Fruit fly (Drosophila melanogaster) whole organism, embryonic: ENCODE results near the gene PhKgamma.

ENCODE experiments used
- Adf1 ChIP-seq: fragments of 200-800 bp; sonication (Bioruptor generic); IDR thresholded peaks from 2 replicates; pipeline ENCODE4 v1.3.6; 2022; ENCODE audit warnings: missing biosample characterization, missing genetic modification characterization
- CG10654 ChIP-seq: fragments of 200-800 bp; sonication (Bioruptor generic); optimal IDR thresholded peaks from 2 replicates; lab custom pipeline; 2016; ENCODE audit warnings: missing biosample characterization, missing genetic modification characterization
- CG12744 ChIP-seq: fragments of 200-800 bp; sonication (Bioruptor generic); optimal IDR thresholded peaks from 2 replicates; lab custom pipeline; 2016; ENCODE audit warnings: missing biosample characterization, missing genetic modification characterization
- CG13624 ChIP-seq: fragments of 200-800 bp; sonication (Bioruptor generic); optimal IDR thresholded peaks from 2 replicates; lab custom pipeline; 2016; ENCODE audit warnings: missing biosample characterization, missing genetic modification characterization
- CG14667 ChIP-seq: fragments of 200-800 bp; sonication (Bioruptor generic); IDR thresholded peaks from 2 replicates; pipeline ENCODE4 v1.3.6; 2022; ENCODE audit warnings: missing biosample characterization, missing genetic modification characterization
- CG15479 ChIP-seq: fragments of 200-800 bp; sonication (Bioruptor generic); optimal IDR thresholded peaks from 3 replicates; lab custom pipeline; 2019; ENCODE audit warnings: missing biosample characterization, mild to moderate bottlenecking, missing genetic modification characterization, moderate library complexity
- CG16863 ChIP-seq: fragments of 200-800 bp; sonication (Bioruptor generic); optimal IDR thresholded peaks from 3 replicates; lab custom pipeline; 2016; ENCODE audit warnings: missing biosample characterization, missing genetic modification characterization
- CG18476 ChIP-seq: fragments of 200-800 bp; sonication (Bioruptor generic); optimal IDR thresholded peaks from 2 replicates; lab custom pipeline; 2016; ENCODE audit warnings: missing biosample characterization, mild to moderate bottlenecking, missing genetic modification characterization
- CG2712 ChIP-seq: fragments of 200-800 bp; optimal IDR thresholded peaks from 3 replicates; lab custom pipeline; 2019; ENCODE audit warnings: missing biosample characterization, mild to moderate bottlenecking, missing genetic modification characterization, moderate library complexity
- CG2875 ChIP-seq: fragments of 200-800 bp; sonication (Bioruptor generic); optimal IDR thresholded peaks from 2 replicates; lab custom pipeline; 2017; ENCODE audit warnings: missing biosample characterization, mild to moderate bottlenecking, missing genetic modification characterization, missing genetic modification reagents
- CG2889 ChIP-seq: fragments of 200-800 bp; sonication (Bioruptor generic); IDR thresholded peaks from 3 replicates; pipeline ENCODE4 v1.3.6; 2022; ENCODE audit warnings: missing biosample characterization, missing genetic modification characterization
- CG33213 ChIP-seq: fragments of 200-800 bp; sonication (Bioruptor generic); optimal IDR thresholded peaks from 3 replicates; lab custom pipeline; 2016; ENCODE audit warnings: missing biosample characterization, missing genetic modification characterization
- CG4328 ChIP-seq: fragments of 200-800 bp; sonication (Bioruptor generic); optimal IDR thresholded peaks from 3 replicates; lab custom pipeline; 2017; ENCODE audit warnings: missing biosample characterization, missing genetic modification reagents, missing genetic modification characterization
- CG4424 ChIP-seq: fragments of 200-800 bp; sonication (Bioruptor generic); optimal IDR thresholded peaks from 3 replicates; lab custom pipeline; 2016; ENCODE audit warnings: missing biosample characterization, missing genetic modification characterization
- CG5953 ChIP-seq: fragments of 200-800 bp; sonication (Bioruptor generic); IDR thresholded peaks from 2 replicates; pipeline ENCODE4 v1.3.6; 2022; ENCODE audit warnings: missing biosample characterization, missing genetic modification characterization
- CG7839 ChIP-seq: fragments of 200-800 bp; sonication (Bioruptor generic); optimal IDR thresholded peaks from 3 replicates; lab custom pipeline; 2018; ENCODE audit warnings: missing biosample characterization, mild to moderate bottlenecking, missing genetic modification characterization, moderate library complexity
- CG7928 ChIP-seq: fragments of 200-800 bp; sonication (Bioruptor generic); optimal IDR thresholded peaks from 2 replicates; lab custom pipeline; 2017; ENCODE audit warnings: missing biosample characterization, mild to moderate bottlenecking, missing genetic modification characterization
- CG8359 ChIP-seq: fragments of 200-800 bp; sonication (Bioruptor generic); optimal IDR thresholded peaks from 2 replicates; lab custom pipeline; 2017; ENCODE audit warnings: missing biosample characterization, mild to moderate bottlenecking, missing genetic modification characterization, borderline replicate concordance
- CG9817 ChIP-seq: fragments of 200-800 bp; sonication (Bioruptor generic); optimal IDR thresholded peaks from 2 replicates; lab custom pipeline; 2018; ENCODE audit warnings: missing biosample characterization, mild to moderate bottlenecking, missing genetic modification characterization, moderate library complexity
- CG9932 ChIP-seq: fragments of 200-800 bp; sonication (Bioruptor generic); IDR thresholded peaks from 2 replicates; pipeline ENCODE4 v1.3.6; 2022; ENCODE audit warnings: missing biosample characterization, missing genetic modification characterization
- Dbx ChIP-seq: fragments of 200-800 bp; sonication (Bioruptor generic); IDR thresholded peaks from 3 replicates; pipeline ENCODE4 v1.3.6; 2022; ENCODE audit warnings: missing biosample characterization, missing genetic modification characterization
- Deaf1 ChIP-seq: fragments of 200-800 bp; optimal IDR thresholded peaks from 3 replicates; lab custom pipeline; 2019; ENCODE audit warnings: missing biosample characterization, mild to moderate bottlenecking, missing genetic modification characterization, moderate library complexity
- Dp ChIP-seq: fragments of 200-800 bp; sonication (Bioruptor generic); optimal IDR thresholded peaks from 2 replicates; lab custom pipeline; 2018; ENCODE audit warnings: missing biosample characterization, mild to moderate bottlenecking, missing genetic modification characterization, moderate library complexity
- Fer1 ChIP-seq: fragments of 200-800 bp; sonication (Bioruptor generic); optimal IDR thresholded peaks from 2 replicates; lab custom pipeline; 2017; ENCODE audit warnings: missing biosample characterization, mild to moderate bottlenecking, missing genetic modification characterization
- HmgZ ChIP-seq: fragments of 200-800 bp; sonication (Bioruptor generic); optimal IDR thresholded peaks from 2 replicates; lab custom pipeline; 2018; ENCODE audit warnings: missing biosample characterization, mild to moderate bottlenecking, missing genetic modification characterization
- Kr ChIP-seq: fragments of 200-800 bp; sonication (Bioruptor generic); optimal IDR thresholded peaks from 2 replicates; lab custom pipeline; 2017; ENCODE audit warnings: missing biosample characterization, mild to moderate bottlenecking, missing genetic modification characterization
- Myb ChIP-seq: fragments of 200-800 bp; sonication (Bioruptor generic); optimal IDR thresholded peaks from 2 replicates; lab custom pipeline; 2016; ENCODE audit warnings: missing biosample characterization, missing genetic modification characterization
- Oli ChIP-seq: fragments of 200-800 bp; sonication (Bioruptor generic); optimal IDR thresholded peaks from 2 replicates; lab custom pipeline; 2018; ENCODE audit warnings: missing biosample characterization, mild to moderate bottlenecking, missing genetic modification characterization, moderate library complexity
- bcd ChIP-seq: fragments of 200-800 bp; sonication (Bioruptor generic); optimal IDR thresholded peaks from 2 replicates; lab custom pipeline; 2017; ENCODE audit warnings: missing biosample characterization, mild to moderate bottlenecking, missing genetic modification characterization
- btn ChIP-seq: fragments of 200-800 bp; sonication (Bioruptor generic); optimal IDR thresholded peaks from 2 replicates; lab custom pipeline; 2016; ENCODE audit warnings: missing biosample characterization, missing genetic modification characterization
- cas ChIP-seq: fragments of 200-800 bp; sonication (Bioruptor generic); IDR thresholded peaks from 2 replicates; pipeline ENCODE4 v1.3.6; 2022; ENCODE audit warnings: missing biosample characterization, missing genetic modification characterization
- chn ChIP-seq: fragments of 200-800 bp; sonication (Bioruptor generic); optimal IDR thresholded peaks from 2 replicates; lab custom pipeline; 2016; ENCODE audit warnings: missing biosample characterization, missing genetic modification characterization
- cwo ChIP-seq: fragments of 200-800 bp; sonication (Bioruptor generic); optimal IDR thresholded peaks from 3 replicates; lab custom pipeline; 2017; ENCODE audit warnings: missing biosample characterization, missing genetic modification characterization, mild to moderate bottlenecking, moderate library complexity, missing genetic modification reagents
- dm ChIP-seq: fragments of 200-800 bp; sonication (Bioruptor generic); optimal IDR thresholded peaks from 3 replicates; lab custom pipeline; 2016; ENCODE audit warnings: missing biosample characterization, missing genetic modification characterization
- esg ChIP-seq: fragments of 200-800 bp; sonication (Bioruptor generic); conservative IDR thresholded peaks from 2 replicates; pipeline ENCODE4 v1.3.6; 2022; ENCODE audit warnings: missing biosample characterization, missing genetic modification characterization
- fd96Cb ChIP-seq: fragments of 200-800 bp; sonication (Bioruptor generic); optimal IDR thresholded peaks from 2 replicates; lab custom pipeline; 2018; ENCODE audit warnings: missing biosample characterization, mild to moderate bottlenecking, missing genetic modification characterization, moderate library complexity
- fru ChIP-seq: fragments of >200 bp; optimal IDR thresholded peaks from 2 replicates; lab custom pipeline; 2017
- gcm2 ChIP-seq: fragments of 200-800 bp; sonication (Bioruptor generic); optimal IDR thresholded peaks from 2 replicates; lab custom pipeline; 2016; ENCODE audit warnings: missing biosample characterization, missing genetic modification characterization
- gsb ChIP-seq: fragments of 200-800 bp; sonication (Bioruptor generic); IDR thresholded peaks from 2 replicates; pipeline ENCODE4 v1.3.6; 2022; ENCODE audit warnings: missing biosample characterization, missing genetic modification characterization
- gt ChIP-seq: fragments of 200-800 bp; sonication (Bioruptor generic); IDR thresholded peaks from 2 replicates; pipeline ENCODE4 v1.3.6; 2022; ENCODE audit warnings: missing biosample characterization, missing genetic modification characterization
- h ChIP-seq: fragments of >200 bp; optimal IDR thresholded peaks from 2 replicates; lab custom pipeline; 2017
- ind ChIP-seq: fragments of 200-800 bp; sonication (Bioruptor generic); optimal IDR thresholded peaks from 3 replicates; lab custom pipeline; 2016; ENCODE audit warnings: missing biosample characterization, missing genetic modification characterization
- lilli ChIP-seq: fragments of 200-800 bp; sonication (Bioruptor generic); optimal IDR thresholded peaks from 3 replicates; lab custom pipeline; 2016; ENCODE audit warnings: missing biosample characterization, missing genetic modification characterization
- nau ChIP-seq: fragments of 200-800 bp; sonication (Bioruptor generic); optimal IDR thresholded peaks from 3 replicates; lab custom pipeline; 2017; ENCODE audit warnings: missing biosample characterization, mild to moderate bottlenecking, missing genetic modification characterization, missing genetic modification reagents
- onecut ChIP-seq: fragments of 200-800 bp; sonication (Bioruptor generic); IDR thresholded peaks from 2 replicates; pipeline ENCODE4 v1.3.6; 2022; ENCODE audit warnings: missing biosample characterization, missing genetic modification characterization
- phol ChIP-seq: fragments of 200-800 bp; sonication (Bioruptor generic); optimal IDR thresholded peaks from 3 replicates; lab custom pipeline; 2018; ENCODE audit warnings: missing biosample characterization, mild to moderate bottlenecking, missing genetic modification characterization, moderate library complexity
- pros ChIP-seq: fragments of 200-800 bp; sonication (Bioruptor generic); optimal IDR thresholded peaks from 3 replicates; lab custom pipeline; 2019; ENCODE audit warnings: missing biosample characterization, mild to moderate bottlenecking, missing genetic modification characterization, moderate library complexity
- psq ChIP-seq: fragments of 200-800 bp; sonication (Bioruptor generic); optimal IDR thresholded peaks from 2 replicates; lab custom pipeline; 2017; ENCODE audit warnings: missing biosample characterization, missing genetic modification characterization
- run ChIP-seq: fragments of 200-800 bp; sonication (Bioruptor generic); optimal IDR thresholded peaks from 3 replicates; lab custom pipeline; 2018; ENCODE audit warnings: missing biosample characterization, mild to moderate bottlenecking, missing genetic modification characterization
- sens ChIP-seq: fragments of 200-800 bp; sonication (Bioruptor generic); peaks from one replicate; lab custom pipeline; 2016; ENCODE audit warnings: missing biosample characterization, missing genetic modification characterization
- shn ChIP-seq: fragments of 200-800 bp; sonication (Bioruptor generic); optimal IDR thresholded peaks from 3 replicates; lab custom pipeline; 2016; ENCODE audit warnings: missing biosample characterization, missing genetic modification characterization
- slp2 ChIP-seq: fragments of 200-800 bp; sonication (Bioruptor generic); optimal IDR thresholded peaks from 2 replicates; lab custom pipeline; 2016; ENCODE audit warnings: missing biosample characterization, missing genetic modification characterization
- sob ChIP-seq: fragments of 200-800 bp; sonication (Bioruptor generic); IDR thresholded peaks from 2 replicates; pipeline ENCODE4 v1.3.6; 2022; ENCODE audit warnings: missing biosample characterization, missing genetic modification characterization

Gene PhKgamma

dm6 chrX:11657140-11657539 is 37.8 kb upstream of the PhKgamma start (continued):
- TF ChIP-seq CG12744 (GFP tag; lab: Kevin White, UChicago) (peak; percentile 49), Oli (tag; lab: Kevin White, UChicago) (peak; percentile 50), Dbx (GFP tag; lab: Robert Waterston, UW) (peak; percentile 39; the same call in 1 of the 3 replicates), Deaf1 (tag; lab: Kevin White, UChicago) (peak; percentile 34), dm (no peak), CG2875 (GFP tag; lab: Kevin White, UChicago) (peak; percentile 18), cas (GFP tag; lab: Robert Waterston, UW) (no peak), bcd (peak; percentile 51), btn (GFP tag; lab: Kevin White, UChicago) (no peak), gcm2 (no peak), gt (no peak), CG7928 (GFP tag; lab: Kevin White, UChicago) (no peak), CG9932 (GFP tag; lab: Robert Waterston, UW) (peak; percentile 49; the same call in 1 of the 2 replicates), HmgZ (tag; lab: Kevin White, UChicago) (peak; percentile 50), Kr (GFP tag; lab: Kevin White, UChicago) (no peak), Dp (no peak), CG7839 (peak; percentile 73), Adf1 (GFP tag; lab: Robert Waterston, UW) (no peak), CG15479 (GFP tag; lab: Kevin White, UChicago) (no peak), phol (tag; lab: Kevin White, UChicago) (peak; percentile 66), CG18476 (GFP tag; lab: Kevin White, UChicago) (peak; percentile 25), fd96Cb (tag; lab: Kevin White, UChicago) (peak; percentile 33), CG4424 (GFP tag; lab: Kevin White, UChicago) (peak; percentile 58), nau (GFP tag; lab: Kevin White, UChicago) (peak; percentile 11), cwo (GFP tag; lab: Kevin White, UChicago) (peak; percentile 55), Myb (GFP tag; lab: Kevin White, UChicago) (no peak), CG9817 (tag; lab: Kevin White, UChicago) (peak; percentile 48), psq (GFP tag; lab: Kevin White, UChicago) (no peak), onecut (GFP tag; lab: Robert Waterston, UW) (peak; percentile 29; the same call in 1 of the 2 replicates), CG8359 (no peak), chn (GFP tag; lab: Kevin White, UChicago) (no peak), sens (GFP tag; lab: Kevin White, UChicago) (peak; percentile 92), CG10654 (GFP tag; lab: Kevin White, UChicago) (peak; percentile 44), CG13624 (peak; percentile 26), slp2 (GFP tag; lab: Kevin White, UChicago) (no peak), shn (no peak), gsb (GFP tag; lab: Robert Waterston, UW) (peak; percentile 25; the same call in 1 of the 2 replicates), run (no peak), sob (GFP tag; lab: Robert Waterston, UW) (peak; percentile 68), CG2889 (GFP tag; lab: Robert Waterston, UW) (0 out of 3 replicates have a peak, but pooled peaks have one; percentile 19), CG2712 (tag; lab: Kevin White, UChicago) (peak; percentile 65), Fer1 (GFP tag; lab: Kevin White, UChicago) (peak; percentile 75), CG14667 (no peak; the same call in 1 of the 2 replicates), pros (GFP tag; lab: Kevin White, UChicago) (no peak), CG5953 (GFP tag; lab: Robert Waterston, UW) (no peak), ind (GFP tag; lab: Kevin White, UChicago) (peak; percentile 46), lilli (GFP tag; lab: Kevin White, UChicago) (peak; percentile 64), CG33213 (GFP tag; lab: Kevin White, UChicago) (peak; percentile 15), CG4328 (no peak), esg (GFP tag; lab: Robert Waterston, UW) (peak; percentile 40), fru (lab: Kevin White, UChicago) (no peak), h (lab: Kevin White, UChicago) (no peak), CG16863 (GFP tag; lab: Kevin White, UChicago) (peak; percentile 19)
